Worm (Caenorhabditis elegans) whole organism, early embryonic: Measurements from ENCODE around the gene lips-1.

Source experiments
- B0310.2 ChIP-seq: sonication (generic microtip); optimal IDR thresholded peaks from 2 replicates; lab custom pipeline; 2016; ENCODE audit warnings: mild to moderate bottlenecking, missing genetic modification characterization, missing compliant biosample characterization
- ama-1 ChIP-seq: fragments of 150-350 bp; optimal IDR thresholded peaks from 2 replicates; lab custom pipeline; 2014
- ets-7 ChIP-seq: sonication (generic microtip); optimal IDR thresholded peaks from 2 replicates; lab custom pipeline; 2016; ENCODE audit warnings: missing genotype, missing genetic modification characterization, missing compliant biosample characterization
- flt-1 ChIP-seq: fragments of 200-800 bp; sonication (Bioruptor generic); IDR thresholded peaks from 2 replicates; pipeline ENCODE4 v1.3.6; 2022; ENCODE audit warnings: missing genetic modification characterization, missing compliant biosample characterization
- hmg-4 ChIP-seq: fragments of 200-800 bp; sonication (Bioruptor generic); optimal IDR thresholded peaks from 2 replicates; lab custom pipeline; 2018; ENCODE audit warnings: mild to moderate bottlenecking, missing genetic modification characterization, missing compliant biosample characterization
- scrt-1 ChIP-seq: fragments of 200-800 bp; sonication (Bioruptor generic); IDR thresholded peaks from 2 replicates; pipeline ENCODE4 v1.3.6; 2022; ENCODE audit warnings: missing genetic modification characterization, missing compliant biosample characterization
- sea-1 ChIP-seq: fragments of 200-800 bp; sonication (Bioruptor generic); conservative IDR thresholded peaks from 2 replicates; pipeline ENCODE4 v1.3.6; 2022; ENCODE audit warnings: missing genetic modification characterization, missing compliant biosample characterization
- tbx-37 ChIP-seq: fragments of 200-800 bp; sonication (Bioruptor generic); conservative IDR thresholded peaks from 2 replicates; pipeline ENCODE4 v1.3.6; 2022; ENCODE audit warnings: missing genetic modification reagents, missing genetic modification characterization, missing compliant biosample characterization

DNA sequence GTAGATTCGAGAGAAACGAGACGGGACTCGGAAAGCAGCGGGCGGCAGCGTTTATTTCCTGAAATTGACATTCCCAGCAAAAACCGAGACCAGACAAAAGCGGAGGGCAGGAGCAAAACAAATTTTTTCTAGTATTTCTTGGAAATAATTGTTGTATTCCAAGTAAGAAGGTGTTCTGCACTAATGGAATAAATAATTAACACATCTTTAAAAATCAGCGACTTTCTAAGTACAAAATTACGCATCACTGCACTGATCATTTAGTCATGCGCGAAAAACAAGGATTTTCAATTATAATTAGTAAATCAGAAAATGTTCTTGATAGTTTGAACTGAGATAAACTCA is 23.9 kb downstream of the lips-1 start:
- TF ChIP-seq B0310.2 (tag; lab: Kevin White, UChicago): no peak
- TF ChIP-seq flt-1 (GFP tag; lab: Robert Waterston, UW): no peak
- TF ChIP-seq ets-7 (tag; lab: Kevin White, UChicago): no peak
- no peak for TF ChIP-seq ama-1 (lab: Kevin White, UChicago)
- TF ChIP-seq sea-1 (GFP tag; lab: Robert Waterston, UW): no peak
- TF ChIP-seq hmg-4: no peak
- TF ChIP-seq tbx-37 (GFP tag; lab: Robert Waterston, UW): no peak
- TF ChIP-seq scrt-1 (GFP tag; lab: Robert Waterston, UW): no peak
